Fruit fly (Drosophila melanogaster) whole organism, wandering third instar larva: ENCODE data around the gene Tsp29Fb.

Experiments used
- Abd-B ChIP-seq: fragments of >200 bp; optimal IDR thresholded peaks from 2 replicates; lab custom pipeline; 2017; ENCODE audit warnings: missing biosample characterization, missing genetic modification characterization
- CG32264 ChIP-seq: fragments of 200-800 bp; sonication (Bioruptor generic); optimal IDR thresholded peaks from 2 replicates; lab custom pipeline; 2016; ENCODE audit warnings: missing biosample characterization, missing genetic modification characterization
- CG9705 ChIP-seq: fragments of 200-800 bp; sonication (Bioruptor generic); optimal IDR thresholded peaks from 2 replicates; lab custom pipeline; 2018; ENCODE audit warnings: missing biosample characterization, mild to moderate bottlenecking, missing genetic modification characterization
- CrebA ChIP-seq: fragments of 200-800 bp; sonication (Bioruptor generic); optimal IDR thresholded peaks from 2 replicates; lab custom pipeline; 2016; ENCODE audit warnings: missing biosample characterization, mild to moderate bottlenecking, missing genetic modification characterization, borderline replicate concordance
- Dfd ChIP-seq: fragments of >200 bp; optimal IDR thresholded peaks from 2 replicates; lab custom pipeline; 2017; ENCODE audit warnings: missing biosample characterization, missing genetic modification characterization
- Dif ChIP-seq: fragments of 200-275, 200-300 bp; sonication (Bioruptor generic); optimal IDR thresholded peaks from 2 replicates; lab custom pipeline; 2018; ENCODE audit warnings: missing biosample characterization, missing genetic modification characterization; ENCODE audit not compliant: partially characterized antibody
- GATAd ChIP-seq: sonication (Bioruptor generic); optimal IDR thresholded peaks from 2 replicates; lab custom pipeline; 2016; ENCODE audit warnings: missing biosample characterization, missing genetic modification characterization
- HLH106 ChIP-seq: fragments of 200-800 bp; optimal IDR thresholded peaks from 3 replicates; lab custom pipeline; 2019; ENCODE audit warnings: missing biosample characterization, mild to moderate bottlenecking, missing genetic modification characterization, moderate library complexity
- Hnf4 ChIP-seq: fragments of 200-800 bp; sonication (Bioruptor generic); optimal IDR thresholded peaks from 2 replicates; lab custom pipeline; 2016; ENCODE audit warnings: missing biosample characterization, mild to moderate bottlenecking, missing genetic modification characterization
- Hr83 ChIP-seq: fragments of 200-300 bp; sonication (Bioruptor generic); optimal IDR thresholded peaks from 2 replicates; lab custom pipeline; 2016; ENCODE audit warnings: missing biosample characterization, mild to moderate bottlenecking, missing genetic modification characterization, moderate library complexity; ENCODE audit not compliant: poor library complexity, severe bottlenecking
- Jra ChIP-seq: sonication (Bioruptor generic); optimal IDR thresholded peaks from 2 replicates; lab custom pipeline; 2016; ENCODE audit warnings: missing biosample characterization, missing genetic modification characterization
- Mio ChIP-seq: sonication (Bioruptor generic); optimal IDR thresholded peaks from 2 replicates; lab custom pipeline; 2016; ENCODE audit warnings: missing biosample characterization, missing genetic modification characterization
- Myc ChIP-seq: fragments of >200 bp; optimal IDR thresholded peaks from 2 replicates; lab custom pipeline; 2017
- N ChIP-seq: fragments of >200 bp; optimal IDR thresholded peaks from 2 replicates; lab custom pipeline; 2018; ENCODE audit warnings: missing biosample characterization, missing external identifiers, missing genetic modification characterization
- OdsH ChIP-seq: fragments of 200-800 bp; sonication (Bioruptor generic); optimal IDR thresholded peaks from 2 replicates; lab custom pipeline; 2016; ENCODE audit warnings: missing biosample characterization, mild to moderate bottlenecking, missing genetic modification characterization
- Rel ChIP-seq, 2 experiments: fragments of 200-800 bp; sonication (Bioruptor generic) in 1 of 2; optimal IDR thresholded peaks; 2 replicates in 1 of 2; 3 replicates in 1 of 2; lab custom pipeline; 2016 to 2019; ENCODE audit warnings: mild to moderate bottlenecking in 2 of 2, missing biosample characterization in 2 of 2, missing genetic modification characterization in 2 of 2, moderate library complexity in 1 of 2
- Sp1 ChIP-seq: fragments of 200-800 bp; sonication (Bioruptor generic); optimal IDR thresholded peaks from 3 replicates; lab custom pipeline; 2019; ENCODE audit warnings: missing biosample characterization, mild to moderate bottlenecking, missing genetic modification characterization, moderate library complexity
- Vsx2 ChIP-seq: fragments of 200-300, 225-300 bp; sonication (Bioruptor generic); optimal IDR thresholded peaks from 2 replicates; lab custom pipeline; 2018; ENCODE audit warnings: missing biosample characterization, missing genetic modification characterization; ENCODE audit not compliant: partially characterized antibody
- br ChIP-seq: fragments of 200-800 bp; sonication (Bioruptor generic); optimal IDR thresholded peaks from 2 replicates; lab custom pipeline; 2016; ENCODE audit warnings: missing biosample characterization, missing genetic modification characterization
- brk ChIP-seq: fragments of 200-800 bp; sonication (Bioruptor generic); optimal IDR thresholded peaks from 2 replicates; lab custom pipeline; 2016; ENCODE audit warnings: missing biosample characterization, mild to moderate bottlenecking, missing genetic modification characterization
- dl ChIP-seq, 2 experiments: fragments of 175-275, 200-275 bp in 1 of 2; fragments of 200-275 bp in 1 of 2; sonication (Bioruptor generic); optimal IDR thresholded peaks; lab custom pipeline; 2018; ENCODE audit warnings: mild to moderate bottlenecking in 2 of 2, missing biosample characterization in 2 of 2, missing genetic modification characterization in 2 of 2, moderate library complexity in 2 of 2; ENCODE audit not compliant: partially characterized antibody in 2 of 2, insufficient read depth in 1 of 2
- dmrt93B ChIP-seq: fragments of 200-800 bp; sonication (Bioruptor generic); optimal IDR thresholded peaks from 2 replicates; lab custom pipeline; 2018; ENCODE audit warnings: missing biosample characterization, mild to moderate bottlenecking, missing genetic modification characterization
- dsf ChIP-seq: sonication (Bioruptor generic); optimal IDR thresholded peaks from 2 replicates; lab custom pipeline; 2016; ENCODE audit warnings: missing biosample characterization, missing genetic modification characterization, borderline replicate concordance
- ey ChIP-seq: fragments of 200-800 bp; sonication (Bioruptor generic); optimal IDR thresholded peaks from 2 replicates; lab custom pipeline; 2016; ENCODE audit warnings: missing biosample characterization, missing genetic modification characterization
- foxo ChIP-seq, 2 experiments: fragments of 200-800 bp; sonication (Bioruptor generic); optimal IDR thresholded peaks; 2 replicates in 1 of 2; 3 replicates in 1 of 2; lab custom pipeline; 2016 to 2017; ENCODE audit warnings: missing biosample characterization in 2 of 2, missing genetic modification characterization in 2 of 2
- fru ChIP-seq: fragments of 200-800 bp; sonication (Bioruptor generic); optimal IDR thresholded peaks from 3 replicates; lab custom pipeline; 2016; ENCODE audit warnings: missing biosample characterization, mild to moderate bottlenecking, missing genetic modification characterization
- h ChIP-seq: fragments of 200-800 bp; sonication (Bioruptor generic); optimal IDR thresholded peaks from 3 replicates; lab custom pipeline; 2016; ENCODE audit warnings: missing biosample characterization, mild to moderate bottlenecking, missing genetic modification characterization
- lola ChIP-seq: fragments of >200 bp; optimal IDR thresholded peaks from 2 replicates; lab custom pipeline; 2017; ENCODE audit warnings: missing biosample characterization, missing genetic modification characterization
- pan ChIP-seq: fragments of >200 bp; optimal IDR thresholded peaks from 2 replicates; lab custom pipeline; 2017
- psq ChIP-seq: fragments of 200-800 bp; sonication (Bioruptor generic); optimal IDR thresholded peaks from 3 replicates; lab custom pipeline; 2017; ENCODE audit warnings: missing biosample characterization, mild to moderate bottlenecking, missing genetic modification characterization, moderate library complexity
- rgr ChIP-seq: fragments of 200-800 bp; sonication (Bioruptor generic); optimal IDR thresholded peaks from 3 replicates; lab custom pipeline; 2016; ENCODE audit warnings: missing biosample characterization, mild to moderate bottlenecking, missing genetic modification characterization
- sv ChIP-seq: fragments of 200-800 bp; sonication (Bioruptor generic); optimal IDR thresholded peaks from 3 replicates; lab custom pipeline; 2016; ENCODE audit warnings: missing biosample characterization, missing genetic modification characterization
- tai ChIP-seq: sonication (Bioruptor generic); optimal IDR thresholded peaks from 2 replicates; lab custom pipeline; 2016; ENCODE audit warnings: missing biosample characterization, missing genetic modification characterization
- woc ChIP-seq: sonication (Bioruptor generic); optimal IDR thresholded peaks from 2 replicates; lab custom pipeline; 2016; ENCODE audit warnings: missing biosample characterization, mild to moderate bottlenecking, missing genetic modification characterization

Gene Tsp29Fb

dm6 chr2L:8951184-8951934, 14.2 kb downstream of the Tsp29Fb start, which contains the start of gene C1GalTA (continued):
- peak; percentile 70 for TF ChIP-seq Dif (GFP tag; lab: Kevin White, UChicago)
- no peak for TF ChIP-seq pan
- TF ChIP-seq, all 38 proteins: peak for 23

dm6 chr2L:8952194-8953037, 15.2 kb downstream of the Tsp29Fb start:
- no peak for TF ChIP-seq Abd-B
- peak; percentile 4 for TF ChIP-seq Hnf4 (GFP tag; lab: Kevin White, UChicago)
- peak; percentile 48 for TF ChIP-seq psq (GFP tag; lab: Kevin White, UChicago)
- peak; percentile 79 for TF ChIP-seq CrebA (GFP tag; lab: Kevin White, UChicago)
- TF ChIP-seq Vsx2 (GFP tag; lab: Kevin White, UChicago) = peak; percentile 49
- peak; percentile 68 for TF ChIP-seq br
- TF ChIP-seq dsf (GFP tag; lab: Kevin White, UChicago) = no peak
- no peak for TF ChIP-seq Rel (GFP tag; optimal IDR thresholded peaks at IDR 0.05; lab: Kevin White, UChicago)
- TF ChIP-seq Rel (tag; optimal IDR thresholded peaks at IDR 0.05; lab: Kevin White, UChicago) = no peak
- TF ChIP-seq Dif (GFP tag; lab: Kevin White, UChicago) = peak; percentile 81
- peak; percentile 70 for TF ChIP-seq ey
- TF ChIP-seq OdsH (GFP tag; lab: Kevin White, UChicago) = peak; percentile 67
- peak; percentile 48 for TF ChIP-seq woc (GFP tag; lab: Kevin White, UChicago)
- peak; percentile 45 for TF ChIP-seq HLH106 (tag; lab: Kevin White, UChicago)
- TF ChIP-seq sv (GFP tag; lab: Kevin White, UChicago) = no peak
- peak; percentile 74 for TF ChIP-seq rgr (GFP tag; lab: Kevin White, UChicago)
- TF ChIP-seq h = peak; percentile 75
- TF ChIP-seq fru = peak; percentile 71
- peak; percentile 25 for TF ChIP-seq tai (GFP tag; lab: Kevin White, UChicago)
- no peak for TF ChIP-seq brk (GFP tag; lab: Kevin White, UChicago)
- TF ChIP-seq dl (GFP tag; optimal IDR thresholded peaks at IDR 0.05; lab: Kevin White, UChicago; ENCODE audit: insufficient read depth in 1 of 2, partially characterized antibody in 2 of 2) = no peak
- TF ChIP-seq lola (GFP tag; lab: Kevin White, UChicago) = no peak
- TF ChIP-seq foxo (GFP tag; optimal IDR thresholded peaks at IDR 0.05; lab: Kevin White, UChicago) = peak in 1 of 2 experiments; percentile 76
- peak; percentile 68 for TF ChIP-seq Sp1
- no peak for TF ChIP-seq N

dm6 chr2L:8955597-8956335, 18.6 kb downstream of the Tsp29Fb start:
- TF ChIP-seq Hr83 (GFP tag; lab: Kevin White, UChicago) = no peak
- no peak for TF ChIP-seq Myc
- TF ChIP-seq GATAd (GFP tag; lab: Kevin White, UChicago) = no peak
- no peak for TF ChIP-seq CG9705 (GFP tag; lab: Kevin White, UChicago)
- no peak for TF ChIP-seq Dif (GFP tag; lab: Kevin White, UChicago)
- no peak for TF ChIP-seq Dfd (GFP tag; lab: Kevin White, UChicago)
- TF ChIP-seq dl (GFP tag; optimal IDR thresholded peaks at IDR 0.05; lab: Kevin White, UChicago; ENCODE audit: insufficient read depth in 1 of 2, partially characterized antibody in 2 of 2) = no peak
- TF ChIP-seq woc (GFP tag; lab: Kevin White, UChicago) = no peak
- no peak for TF ChIP-seq dmrt93B (GFP tag; lab: Kevin White, UChicago)
- TF ChIP-seq Jra (GFP tag; lab: Kevin White, UChicago) = no peak
- TF ChIP-seq Mio (GFP tag; lab: Kevin White, UChicago) = no peak
- no peak for TF ChIP-seq CG32264 (GFP tag; lab: Kevin White, UChicago)
- TF ChIP-seq Sp1 = no peak
